Fruit fly (Drosophila melanogaster) whole organism, prepupa: ENCODE measurements around the gene CG14803.

Source experiments
- Blimp-1 ChIP-seq: fragments of 200-800 bp; sonication (Bioruptor generic); optimal IDR thresholded peaks from 3 replicates; lab custom pipeline; 2017; ENCODE audit warnings: missing biosample characterization, missing genetic modification characterization, mild to moderate bottlenecking, moderate library complexity, missing genetic modification reagents
- CG10631 ChIP-seq: fragments of 200-800 bp; sonication (Bioruptor generic); optimal IDR thresholded peaks from 2 replicates; lab custom pipeline; 2016; ENCODE audit warnings: missing biosample characterization, missing genetic modification characterization
- CG10669 ChIP-seq: fragments of 200-800 bp; sonication (Bioruptor generic); optimal IDR thresholded peaks from 3 replicates; lab custom pipeline; 2018; ENCODE audit warnings: missing biosample characterization, mild to moderate bottlenecking, missing genetic modification characterization, moderate library complexity
- CG11294 ChIP-seq: fragments of 200-800 bp; sonication (Bioruptor generic); IDR thresholded peaks from 2 replicates; pipeline ENCODE4 v1.3.6; 2022; ENCODE audit warnings: missing biosample characterization, missing genetic modification characterization
- CG11762 ChIP-seq: fragments of 200-800 bp; sonication (Bioruptor generic); optimal IDR thresholded peaks from 3 replicates; lab custom pipeline; 2016; ENCODE audit warnings: missing biosample characterization, missing genetic modification characterization; ENCODE audit not compliant: insufficient read depth
- CG11902 ChIP-seq: fragments of 200-800 bp; sonication (Bioruptor generic); optimal IDR thresholded peaks from 3 replicates; lab custom pipeline; 2016; ENCODE audit warnings: missing biosample characterization, missing genetic modification characterization
- CG15336 ChIP-seq: fragments of 200-800 bp; sonication (Bioruptor generic); IDR thresholded peaks from 2 replicates; pipeline ENCODE4 v1.3.6; 2022; ENCODE audit warnings: missing biosample characterization, missing genetic modification characterization
- CG1621 ChIP-seq: fragments of 200-800 bp; sonication (Bioruptor generic); optimal IDR thresholded peaks from 3 replicates; lab custom pipeline; 2018; ENCODE audit warnings: missing biosample characterization, mild to moderate bottlenecking, missing genetic modification characterization
- CG16779 ChIP-seq: fragments of 200-800 bp; sonication (Bioruptor generic); optimal IDR thresholded peaks from 3 replicates; lab custom pipeline; 2017; ENCODE audit warnings: missing biosample characterization, mild to moderate bottlenecking, missing genetic modification characterization
- CG31627 ChIP-seq: fragments of 200-800 bp; sonication (Bioruptor generic); optimal IDR thresholded peaks from 3 replicates; lab custom pipeline; 2016; ENCODE audit warnings: missing biosample characterization, missing genetic modification characterization
- CG32006 ChIP-seq: fragments of 200-800 bp; sonication (Bioruptor generic); optimal IDR thresholded peaks from 3 replicates; lab custom pipeline; 2017; ENCODE audit warnings: missing biosample characterization, mild to moderate bottlenecking, missing genetic modification characterization
- CG3919 ChIP-seq: fragments of 200-800 bp; sonication (Bioruptor generic); optimal IDR thresholded peaks from 3 replicates; lab custom pipeline; 2016; ENCODE audit warnings: missing biosample characterization, missing genetic modification characterization
- CG6792 ChIP-seq: fragments of 200-800 bp; sonication (Bioruptor generic); optimal IDR thresholded peaks from 3 replicates; lab custom pipeline; 2016; ENCODE audit warnings: missing biosample characterization, missing genetic modification characterization
- CG6808 ChIP-seq: fragments of 200-800 bp; sonication (Bioruptor generic); optimal IDR thresholded peaks from 3 replicates; lab custom pipeline; 2017; ENCODE audit warnings: missing biosample characterization, missing genetic modification characterization, mild to moderate bottlenecking, moderate library complexity, missing genetic modification reagents
- CG6854 ChIP-seq: fragments of 200-800 bp; sonication (Bioruptor generic); optimal IDR thresholded peaks from 2 replicates; lab custom pipeline; 2017; ENCODE audit warnings: missing biosample characterization, mild to moderate bottlenecking, missing genetic modification characterization
- CG7368 ChIP-seq: fragments of 200-800 bp; sonication (Bioruptor generic); optimal IDR thresholded peaks from 3 replicates; lab custom pipeline; 2016; ENCODE audit warnings: missing biosample characterization, missing genetic modification characterization
- CG8119 ChIP-seq: fragments of 200-800 bp; sonication (Bioruptor generic); IDR thresholded peaks from 3 replicates; pipeline ENCODE4 v1.3.6; 2022; ENCODE audit warnings: missing biosample characterization, missing genetic modification characterization
- CG8632 ChIP-seq: fragments of 200-800 bp; sonication (Bioruptor generic); optimal IDR thresholded peaks from 3 replicates; lab custom pipeline; 2016; ENCODE audit warnings: missing biosample characterization, missing genetic modification characterization
- Eip75B ChIP-seq: fragments of 200-800 bp; sonication (Bioruptor generic); optimal IDR thresholded peaks from 3 replicates; lab custom pipeline; 2016; ENCODE audit warnings: missing biosample characterization, missing genetic modification characterization
- Eip78C ChIP-seq: fragments of 200-800 bp; sonication (Bioruptor generic); peaks from one replicate; lab custom pipeline; 2016; ENCODE audit warnings: missing biosample characterization, missing genetic modification characterization
- Ets21C ChIP-seq: fragments of 200-800 bp; sonication (Bioruptor generic); optimal IDR thresholded peaks from 3 replicates; lab custom pipeline; 2016; ENCODE audit warnings: missing biosample characterization, missing genetic modification characterization
- Gug ChIP-seq: fragments of 200-800 bp; sonication (Bioruptor generic); IDR thresholded peaks from 2 replicates; pipeline ENCODE4 v1.3.6; 2022; ENCODE audit warnings: missing biosample characterization, missing genetic modification characterization
- Hr38 ChIP-seq: sonication (Bioruptor generic); optimal IDR thresholded peaks from 2 replicates; lab custom pipeline; 2016; ENCODE audit warnings: missing biosample characterization, missing genetic modification characterization
- Hr39 ChIP-seq: fragments of 200-800 bp; sonication (Bioruptor generic); optimal IDR thresholded peaks from 2 replicates; lab custom pipeline; 2016; ENCODE audit warnings: missing biosample characterization, missing genetic modification characterization
- Hr4 ChIP-seq: fragments of 200-800 bp; sonication (Bioruptor generic); optimal IDR thresholded peaks from 3 replicates; lab custom pipeline; 2016; ENCODE audit warnings: missing biosample characterization, missing genetic modification characterization
- Met ChIP-seq: fragments of 200-800 bp; sonication (Bioruptor generic); optimal IDR thresholded peaks from 3 replicates; lab custom pipeline; 2016; ENCODE audit warnings: missing biosample characterization, missing genetic modification characterization
- OdsH ChIP-seq: fragments of 200-800 bp; sonication (Bioruptor generic); optimal IDR thresholded peaks from 3 replicates; lab custom pipeline; 2016; ENCODE audit warnings: missing biosample characterization, missing genetic modification characterization
- Smox ChIP-seq: fragments of 200-800 bp; sonication (Bioruptor generic); optimal IDR thresholded peaks from 3 replicates; lab custom pipeline; 2016; ENCODE audit warnings: missing biosample characterization, missing genetic modification characterization
- Sox102F ChIP-seq: fragments of 200-800 bp; sonication (Bioruptor generic); optimal IDR thresholded peaks from 2 replicates; lab custom pipeline; 2016; ENCODE audit warnings: missing biosample characterization, mild to moderate bottlenecking, missing genetic modification characterization
- Sox15 ChIP-seq: fragments of 200-800 bp; sonication (Bioruptor generic); optimal IDR thresholded peaks from 3 replicates; lab custom pipeline; 2016; ENCODE audit warnings: missing biosample characterization, missing genetic modification characterization
- achi ChIP-seq: fragments of 200-800 bp; sonication (Bioruptor generic); optimal IDR thresholded peaks from 3 replicates; lab custom pipeline; 2016; ENCODE audit warnings: missing biosample characterization, missing genetic modification characterization
- acj6 ChIP-seq: fragments of 200-800 bp; sonication (Bioruptor generic); optimal IDR thresholded peaks from 3 replicates; lab custom pipeline; 2016; ENCODE audit warnings: missing biosample characterization, missing genetic modification characterization
- cyc ChIP-seq: fragments of 200-800 bp; sonication (Bioruptor generic); optimal IDR thresholded peaks from 3 replicates; lab custom pipeline; 2016; ENCODE audit warnings: missing biosample characterization, missing genetic modification characterization
- dac ChIP-seq: fragments of 200-800 bp; sonication (Bioruptor generic); optimal IDR thresholded peaks from 2 replicates; lab custom pipeline; 2017; ENCODE audit warnings: missing biosample characterization, mild to moderate bottlenecking, missing genetic modification characterization
- dsx ChIP-seq: fragments of 200-800 bp; optimal IDR thresholded peaks from 3 replicates; lab custom pipeline; 2019; ENCODE audit warnings: missing biosample characterization, mild to moderate bottlenecking, missing genetic modification characterization, moderate library complexity; ENCODE audit not compliant: poor library complexity, severe bottlenecking
- eg ChIP-seq: fragments of 200-800 bp; sonication (Bioruptor generic); IDR thresholded peaks from 3 replicates; pipeline ENCODE4 v1.3.6; 2022; ENCODE audit warnings: missing biosample characterization, missing genetic modification characterization
- esn ChIP-seq: fragments of 200-800 bp; sonication (Bioruptor generic); optimal IDR thresholded peaks from 2 replicates; lab custom pipeline; 2016; ENCODE audit warnings: missing biosample characterization, mild to moderate bottlenecking, missing genetic modification characterization, moderate library complexity
- fd85E ChIP-seq: fragments of 200-800 bp; sonication (Bioruptor generic); optimal IDR thresholded peaks from 3 replicates; lab custom pipeline; 2016; ENCODE audit warnings: missing biosample characterization, missing genetic modification characterization
- fkh ChIP-seq: fragments of 200-800 bp; sonication (Bioruptor generic); optimal IDR thresholded peaks from 3 replicates; lab custom pipeline; 2017; ENCODE audit warnings: missing biosample characterization, mild to moderate bottlenecking, missing genetic modification characterization, moderate library complexity
- lz ChIP-seq: fragments of 200-800 bp; sonication (Bioruptor generic); optimal IDR thresholded peaks from 3 replicates; lab custom pipeline; 2016; ENCODE audit warnings: missing biosample characterization, missing genetic modification characterization
- net ChIP-seq: fragments of 200-800 bp; sonication (Bioruptor generic); optimal IDR thresholded peaks from 3 replicates; lab custom pipeline; 2016; ENCODE audit warnings: missing biosample characterization, missing genetic modification characterization
- pdm3 ChIP-seq: fragments of 200-800 bp; sonication (Bioruptor generic); optimal IDR thresholded peaks from 3 replicates; lab custom pipeline; 2016; ENCODE audit warnings: missing biosample characterization, missing genetic modification characterization
- svp ChIP-seq: fragments of 200-800 bp; sonication (Bioruptor generic); peaks from one replicate; lab custom pipeline; 2016; ENCODE audit warnings: missing biosample characterization, missing genetic modification characterization
- topi ChIP-seq: fragments of 200-800 bp; sonication (Bioruptor generic); optimal IDR thresholded peaks from 3 replicates; lab custom pipeline; 2016; ENCODE audit warnings: missing biosample characterization, missing genetic modification characterization
- vri ChIP-seq: fragments of 200-800 bp; sonication (Bioruptor generic); optimal IDR thresholded peaks from 3 replicates; lab custom pipeline; 2016; ENCODE audit warnings: missing biosample characterization, mild to moderate bottlenecking, missing genetic modification characterization

Gene CG14803

dm6 chrX:1846386-1846785 is 22.3 kb upstream of the CG14803 start:
- TF ChIP-seq CG11762 (GFP tag; lab: Kevin White, UChicago) (no peak), CG11294 (no peak), CG1621 (tag; lab: Kevin White, UChicago) (peak; percentile 55), CG6792 (GFP tag; lab: Kevin White, UChicago) (no peak), fd85E (GFP tag; lab: Kevin White, UChicago) (no peak), eg (GFP tag; lab: Robert Waterston, UW) (no peak), CG8632 (no peak), dsx (no peak), dac (no peak)
- TF ChIP-seq, all 60 proteins: peak for 1

DNA sequence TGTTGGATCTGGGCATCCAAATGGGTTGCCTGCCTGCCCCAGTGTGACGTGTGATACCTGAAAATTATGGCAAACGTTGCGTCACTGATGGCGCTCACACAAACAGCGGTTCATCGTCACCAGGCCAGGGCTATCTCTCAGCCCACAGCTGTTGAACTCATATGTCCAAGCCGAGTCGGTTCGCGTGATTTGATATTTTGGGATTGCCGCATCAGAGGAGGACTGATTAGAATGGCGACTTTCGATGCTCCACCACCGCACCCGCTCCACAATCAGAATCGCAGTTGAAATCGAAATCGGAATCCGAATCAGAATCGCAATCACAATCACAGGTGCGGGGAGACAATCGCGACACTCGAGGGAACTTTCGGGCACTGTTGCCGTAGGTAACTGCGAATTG is 20.9 kb upstream of the CG14803 start:
- TF ChIP-seq vri (GFP tag; lab: Kevin White, UChicago) (peak; percentile 53), net (GFP tag; lab: Kevin White, UChicago) (no peak), svp (GFP tag; lab: Kevin White, UChicago) (peak; percentile 66), CG16779 (tag; lab: Kevin White, UChicago) (no peak)
- TF ChIP-seq, all 60 proteins: peak for 2

DNA sequence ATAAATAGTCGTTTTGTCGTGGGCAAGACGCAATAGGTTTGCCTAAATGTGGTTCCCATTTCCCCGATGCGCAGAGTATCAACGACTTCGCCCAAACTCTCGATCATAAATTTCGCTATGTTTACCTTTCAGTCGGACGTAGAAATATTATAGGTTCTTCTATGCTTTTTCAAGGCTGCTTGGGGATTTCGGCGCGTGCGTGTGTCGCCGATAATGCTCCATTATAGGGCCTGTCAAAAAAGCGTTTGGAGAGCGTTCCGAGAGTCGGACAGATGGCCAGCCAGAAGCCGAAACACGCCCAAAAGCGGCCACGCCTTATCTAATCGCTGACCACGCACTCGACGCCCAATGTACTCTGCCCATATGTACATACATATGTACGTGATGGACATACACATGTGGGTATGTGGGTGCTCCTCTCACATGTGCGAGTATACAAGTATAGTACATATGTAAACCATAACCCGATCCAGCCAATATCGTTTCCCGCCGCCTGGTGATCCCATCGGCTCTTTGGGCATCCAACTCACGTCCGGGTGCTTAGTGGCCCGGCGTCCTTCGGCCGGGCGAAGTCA is 20.0 kb upstream of the CG14803 start:
- TF ChIP-seq fkh (GFP tag; lab: Kevin White, UChicago) (peak; percentile 31), Smox (GFP tag; lab: Kevin White, UChicago) (no peak)

DNA sequence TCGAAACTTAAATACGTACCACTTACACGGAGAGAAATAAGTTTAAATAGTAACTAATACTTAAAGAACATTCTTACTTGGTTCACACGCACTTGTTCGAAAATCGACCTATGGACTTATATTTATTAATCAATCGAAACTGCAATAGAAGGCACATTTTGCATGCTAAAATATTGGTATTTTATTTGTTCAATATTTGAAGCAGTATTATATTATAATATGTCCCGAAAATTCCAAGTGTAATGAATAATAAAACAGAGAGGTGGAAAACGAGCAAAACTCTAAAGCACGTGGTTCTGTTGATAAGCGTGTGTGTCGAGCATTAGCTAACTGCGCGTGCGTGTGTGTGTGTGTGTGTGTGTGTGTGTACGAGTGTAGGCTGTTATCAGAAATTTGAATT is 18.8 kb upstream of the CG14803 start:
- TF ChIP-seq CG32006, result peak; percentile 41
- no peak for TF ChIP-seq CG11902 (GFP tag; lab: Kevin White, UChicago)
- TF ChIP-seq CG6808 (GFP tag; lab: Kevin White, UChicago), result no peak
- peak; percentile 18 for TF ChIP-seq Hr4 (GFP tag; lab: Kevin White, UChicago)
- peak; percentile 42 for TF ChIP-seq Met (GFP tag; lab: Kevin White, UChicago)
- TF ChIP-seq dac, result no peak
- peak; percentile 11 for TF ChIP-seq topi (GFP tag; lab: Kevin White, UChicago)
- peak; percentile 7 for TF ChIP-seq cyc (GFP tag; lab: Kevin White, UChicago)
- peak; percentile 14 for TF ChIP-seq pdm3
- TF ChIP-seq vri (GFP tag; lab: Kevin White, UChicago), result peak; percentile 85
- peak; percentile 69 for TF ChIP-seq fkh (GFP tag; lab: Kevin White, UChicago)
- TF ChIP-seq Eip78C (GFP tag; lab: Kevin White, UChicago), result peak; percentile 70
- no peak for TF ChIP-seq CG6854 (GFP tag; lab: Kevin White, UChicago)
- no peak for TF ChIP-seq CG3919 (GFP tag; lab: Kevin White, UChicago)
- no peak for TF ChIP-seq CG10669
- TF ChIP-seq OdsH (GFP tag; lab: Kevin White, UChicago), result peak; percentile 18
- no peak for TF ChIP-seq CG6792 (GFP tag; lab: Kevin White, UChicago)
- TF ChIP-seq eg (GFP tag; lab: Robert Waterston, UW), result no peak
- peak; percentile 13 for TF ChIP-seq net (GFP tag; lab: Kevin White, UChicago)
- peak; percentile 5 for TF ChIP-seq CG31627 (GFP tag; lab: Kevin White, UChicago)
- TF ChIP-seq Gug (GFP tag; lab: Robert Waterston, UW), result no peak
- TF ChIP-seq achi, result peak; percentile 9
- peak; percentile 21 for TF ChIP-seq Sox102F (GFP tag; lab: Kevin White, UChicago)
- no peak for TF ChIP-seq CG11294
- 0 out of 2 replicates have a peak, but pooled peaks have one; percentile 21 for TF ChIP-seq CG15336
- no peak for TF ChIP-seq Sox15
- no peak for TF ChIP-seq Hr38 (GFP tag; lab: Kevin White, UChicago)
- TF ChIP-seq Eip75B (GFP tag; lab: Kevin White, UChicago), result no peak
- TF ChIP-seq CG11762 (GFP tag; lab: Kevin White, UChicago), result no peak
- peak; percentile 43 for TF ChIP-seq esn
- TF ChIP-seq Hr39 (GFP tag; lab: Kevin White, UChicago), result peak; percentile 27
- TF ChIP-seq CG7368 (GFP tag; lab: Kevin White, UChicago), result no peak
- no peak for TF ChIP-seq CG8119 (GFP tag; lab: Robert Waterston, UW)
- peak; percentile 2 for TF ChIP-seq acj6 (GFP tag; lab: Kevin White, UChicago)
- peak; percentile 6 for TF ChIP-seq lz (GFP tag; lab: Kevin White, UChicago)
- TF ChIP-seq CG10631, result no peak
- TF ChIP-seq svp (GFP tag; lab: Kevin White, UChicago), result peak; percentile 42
- TF ChIP-seq Blimp-1 (GFP tag; lab: Kevin White, UChicago), result no peak
- TF ChIP-seq Ets21C (GFP tag; lab: Kevin White, UChicago), result peak; percentile 1
- TF ChIP-seq Smox (GFP tag; lab: Kevin White, UChicago), result peak; percentile 30
- TF ChIP-seq fd85E (GFP tag; lab: Kevin White, UChicago), result no peak
